Fruit fly (Drosophila melanogaster): ENCODE results near the gene nAChRbeta2.

DNA sequence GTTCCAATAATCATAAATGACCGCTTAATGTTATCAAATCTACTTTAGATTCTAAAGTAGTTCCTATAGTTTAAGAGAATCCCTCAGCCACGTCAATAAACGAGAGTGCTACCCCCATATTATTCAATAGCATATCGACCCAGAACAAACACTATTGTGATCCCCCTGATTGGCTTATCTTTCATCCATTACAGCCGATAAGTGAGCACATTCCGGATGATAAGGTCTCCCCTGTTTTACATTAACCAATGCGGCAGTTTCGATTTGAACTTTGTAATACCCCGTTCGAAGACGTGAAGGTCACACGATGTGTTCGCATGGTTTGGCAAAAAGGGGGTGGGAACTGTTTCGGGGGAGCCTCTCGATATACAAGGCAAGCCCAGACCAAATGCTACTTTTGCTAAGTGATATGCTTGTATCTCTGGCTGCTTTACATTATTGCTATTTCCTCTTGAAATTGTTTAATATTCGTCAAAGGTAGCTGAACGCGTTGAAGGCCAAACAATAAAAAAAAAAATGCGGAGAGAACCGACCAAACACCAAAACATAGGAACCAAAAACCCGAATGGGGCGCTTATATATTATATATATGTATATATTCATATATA, 49.4 kb upstream of the nAChRbeta2 start:
- TF ChIP-seq fd96Ca (GFP tag; IDR thresholded peaks at IDR 0.05), result no peak
- no peak for TF ChIP-seq CG34367 (tag; optimal IDR thresholded peaks at IDR 0.05)
- no peak for TF ChIP-seq Snoo (tag; optimal IDR thresholded peaks at IDR 0.05)
- no peak for TF ChIP-seq EcR (GFP tag; optimal IDR thresholded peaks at IDR 0.05)
- no peak for TF ChIP-seq CG15710 (tag; optimal IDR thresholded peaks at IDR 0.05)
- no peak for TF ChIP-seq D1 (tag; optimal IDR thresholded peaks at IDR 0.05)
- no peak for TF ChIP-seq CG10348 (GFP tag; IDR thresholded peaks at IDR 0.05)
- no peak for TF ChIP-seq CG9948 (tag; optimal IDR thresholded peaks at IDR 0.05)
- TF ChIP-seq CG17806 (tag; optimal IDR thresholded peaks at IDR 0.05), result no peak

Measured in whole organism, pupa.